Fruit fly (Drosophila melanogaster): ENCODE results near the gene mus81.
A peak's percentile ranks its signal among the peaks of the same experiment; 100 is the strongest.

Gene mus81

dm6 chrX:935901-936207 is 5.0 kb upstream of the mus81 start:
- TF ChIP-seq CG11696 (GFP tag; IDR thresholded peaks at IDR 0.05) (no peak), Hr39 (optimal IDR thresholded peaks at IDR 0.05) (peak; percentile 91)

dm6 chrX:945446-946013 is 4.7 kb downstream of the mus81 start, which contains the start of gene CG3703:
Gene CG3703 (minus strand): TSS chrX:945773.
- TF ChIP-seq HLH3B (GFP tag; IDR thresholded peaks at IDR 0.05), result no peak
- peak; percentile 29 for TF ChIP-seq pita (GFP tag; optimal IDR thresholded peaks at IDR 0.05)
- peak; percentile 15 for TF ChIP-seq Ets65A (GFP tag)
- TF ChIP-seq amos (GFP tag; IDR thresholded peaks at IDR 0.05; ENCODE audit: partially characterized antibody), result no peak; the same call in 1 of the 2 replicates
- TF ChIP-seq CTCF (GFP tag; optimal IDR thresholded peaks at IDR 0.05), result peak; percentile 27
- peak; percentile 57 for TF ChIP-seq CG6654 (GFP tag; optimal IDR thresholded peaks at IDR 0.05)
- no peak for TF ChIP-seq mirr (GFP tag; optimal IDR thresholded peaks at IDR 0.05)
- no peak for TF ChIP-seq sim (GFP tag; IDR thresholded peaks at IDR 0.05)
- peak; percentile 90 for TF ChIP-seq onecut (GFP tag; IDR thresholded peaks at IDR 0.05)
- TF ChIP-seq CHES-1-like (GFP tag; optimal IDR thresholded peaks at IDR 0.05), result no peak

dm6 chrX:946162-946561 is 5.3 kb downstream of the mus81 start:
- TF ChIP-seq stc (GFP tag; IDR thresholded peaks at IDR 0.05) (no peak), chinmo (GFP tag; IDR thresholded peaks at IDR 0.05; ENCODE audit: partially characterized antibody) (0 out of 4 replicates have a peak, but pooled peaks have one; percentile 45), grn (GFP tag; optimal IDR thresholded peaks at IDR 0.05) (peak; percentile 98), Hr78 (GFP tag; optimal IDR thresholded peaks at IDR 0.05) (peak in 1 of 2 experiments; percentile 57), vnd (GFP tag; IDR thresholded peaks at IDR 0.05; ENCODE audit: partially characterized antibody) (0 out of 3 replicates have a peak, but pooled peaks have one; percentile 41), CG34376 (GFP tag; optimal IDR thresholded peaks at IDR 0.05) (peak; percentile 51), NC2α (GFP tag; optimal IDR thresholded peaks at IDR 0.05) (no peak), ash1 (GFP tag; optimal IDR thresholded peaks at IDR 0.05) (no peak), Med (GFP tag) (no peak), exex (tag; optimal IDR thresholded peaks at IDR 0.05) (peak; percentile 74), CG30020 (tag; optimal IDR thresholded peaks at IDR 0.05) (no peak), sug (tag; optimal IDR thresholded peaks at IDR 0.05) (peak; percentile 96), Deaf1 (tag; optimal IDR thresholded peaks at IDR 0.05) (peak; percentile 9), GATAe (GFP tag; conservative IDR thresholded peaks at IDR 0.05) (peak; percentile 87), CG15696 (tag; optimal IDR thresholded peaks at IDR 0.05) (no peak), CG18599 (GFP tag; optimal IDR thresholded peaks at IDR 0.05) (peak; percentile 48), mirr (GFP tag; optimal IDR thresholded peaks at IDR 0.05) (peak; percentile 64), CG10543 (GFP tag; optimal IDR thresholded peaks at IDR 0.05) (peak; percentile 36), CG4282 (GFP tag; optimal IDR thresholded peaks at IDR 0.05) (no peak), dmrt99B (tag; optimal IDR thresholded peaks at IDR 0.05) (no peak), z (GFP tag; IDR thresholded peaks at IDR 0.05) (0 out of 3 replicates have a peak, but pooled peaks have one; percentile 19), Adf1 (GFP tag; IDR thresholded peaks at IDR 0.05) (peak; percentile 31; the same call in 1 of the 2 replicates), run (tag; optimal IDR thresholded peaks at IDR 0.05) (peak; percentile 12), sens (GFP tag) (no peak), ERR (GFP tag; optimal IDR thresholded peaks at IDR 0.05) (peak; percentile 68), sd (tag; optimal IDR thresholded peaks at IDR 0.05) (peak; percentile 84), cwo (GFP tag; optimal IDR thresholded peaks at IDR 0.05) (peak; percentile 48), abd-A (tag; optimal IDR thresholded peaks at IDR 0.05) (peak; percentile 15), CG7987 (GFP tag; optimal IDR thresholded peaks at IDR 0.05) (peak; percentile 82), CG1529 (GFP tag; optimal IDR thresholded peaks at IDR 0.05) (no peak), CG9817 (tag; optimal IDR thresholded peaks at IDR 0.05) (no peak), bab2 (GFP tag; optimal IDR thresholded peaks at IDR 0.05) (no peak)
